Worm (Caenorhabditis elegans) whole organism, early embryonic: ENCODE measurements around the gene nhr-68.

Source experiments
- B0310.2 ChIP-seq: sonication (generic microtip); optimal IDR thresholded peaks from 2 replicates; lab custom pipeline; 2016; ENCODE audit warnings: mild to moderate bottlenecking, missing genetic modification characterization, missing compliant biosample characterization
- F13C5.2 ChIP-seq: sonication (generic microtip); optimal IDR thresholded peaks from 2 replicates; lab custom pipeline; 2017; ENCODE audit warnings: mild to moderate bottlenecking, missing genetic modification characterization, inconsistent platforms, missing compliant biosample characterization
- aly-1 ChIP-seq: sonication (generic microtip); optimal IDR thresholded peaks from 2 replicates; lab custom pipeline; 2016; ENCODE audit warnings: missing genetic modification characterization, missing compliant biosample characterization
- ama-1 ChIP-seq: fragments of 150-350 bp; optimal IDR thresholded peaks from 2 replicates; lab custom pipeline; 2014
- ceh-13 ChIP-seq: fragments of 200-800 bp; sonication (Bioruptor generic); optimal IDR thresholded peaks from 2 replicates; lab custom pipeline; 2018; ENCODE audit warnings: mild to moderate bottlenecking, missing genetic modification characterization, missing compliant biosample characterization
- ceh-36 ChIP-seq: sonication (generic microtip); optimal IDR thresholded peaks from 2 replicates; lab custom pipeline; 2016; ENCODE audit warnings: missing genetic modification characterization, inconsistent platforms, missing compliant biosample characterization
- ets-7 ChIP-seq: sonication (generic microtip); optimal IDR thresholded peaks from 2 replicates; lab custom pipeline; 2016; ENCODE audit warnings: missing genotype, missing genetic modification characterization, missing compliant biosample characterization
- flt-1 ChIP-seq: fragments of 200-800 bp; sonication (Bioruptor generic); IDR thresholded peaks from 2 replicates; pipeline ENCODE4 v1.3.6; 2022; ENCODE audit warnings: missing genetic modification characterization, missing compliant biosample characterization
- hmbx-1 ChIP-seq: sonication (generic microtip); optimal IDR thresholded peaks from 2 replicates; lab custom pipeline; 2016; ENCODE audit warnings: mild to moderate bottlenecking, missing genetic modification characterization, missing compliant biosample characterization
- hmg-4 ChIP-seq: fragments of 200-800 bp; sonication (Bioruptor generic); optimal IDR thresholded peaks from 2 replicates; lab custom pipeline; 2018; ENCODE audit warnings: mild to moderate bottlenecking, missing genetic modification characterization, missing compliant biosample characterization
- hnd-1 ChIP-seq: sonication (generic microtip); optimal IDR thresholded peaks from 2 replicates; lab custom pipeline; 2016; ENCODE audit warnings: missing genetic modification characterization, missing compliant biosample characterization
- pes-1 ChIP-seq: fragments of 200-800 bp; sonication (Bioruptor generic); IDR thresholded peaks from 2 replicates; pipeline ENCODE4 v1.3.6; 2022; ENCODE audit warnings: missing genetic modification reagents, missing genetic modification characterization, missing compliant biosample characterization
- scrt-1 ChIP-seq: fragments of 200-800 bp; sonication (Bioruptor generic); IDR thresholded peaks from 2 replicates; pipeline ENCODE4 v1.3.6; 2022; ENCODE audit warnings: missing genetic modification characterization, missing compliant biosample characterization
- sea-1 ChIP-seq: fragments of 200-800 bp; sonication (Bioruptor generic); conservative IDR thresholded peaks from 2 replicates; pipeline ENCODE4 v1.3.6; 2022; ENCODE audit warnings: missing genetic modification characterization, missing compliant biosample characterization
- tbx-11 ChIP-seq: fragments of 200-800 bp; sonication (Bioruptor generic); IDR thresholded peaks from 2 replicates; pipeline ENCODE4 v1.3.6; 2022; ENCODE audit warnings: missing genetic modification characterization, missing compliant biosample characterization
- tbx-37 ChIP-seq: fragments of 200-800 bp; sonication (Bioruptor generic); conservative IDR thresholded peaks from 2 replicates; pipeline ENCODE4 v1.3.6; 2022; ENCODE audit warnings: missing genetic modification reagents, missing genetic modification characterization, missing compliant biosample characterization
- tra-4 ChIP-seq: sonication (generic microtip); optimal IDR thresholded peaks from 2 replicates; lab custom pipeline; 2017; ENCODE audit warnings: missing genetic modification characterization, missing compliant biosample characterization

The nhr-68 gene

ce11 chrV:11605227-11605626, 32.0 kb downstream of the nhr-68 start:
- TF ChIP-seq F13C5.2 (tag; lab: Kevin White, UChicago) (no peak), hmg-4 (GFP tag; lab: Kevin White, UChicago) (no peak), ama-1 (lab: Kevin White, UChicago) (no peak), hmbx-1 (no peak), ceh-36 (tag; lab: Kevin White, UChicago) (no peak), pes-1 (GFP tag; lab: Robert Waterston, UW) (no peak), flt-1 (GFP tag; lab: Robert Waterston, UW) (no peak), tbx-37 (no peak)

- TF ChIP-seq ama-1 (lab: Kevin White, UChicago), result no peak
- TF ChIP-seq sea-1 (GFP tag; lab: Robert Waterston, UW), result no peak
- no peak for TF ChIP-seq ceh-36 (tag; lab: Kevin White, UChicago)
- TF ChIP-seq hmg-4 (GFP tag; lab: Kevin White, UChicago), result no peak
- TF ChIP-seq flt-1 (GFP tag; lab: Robert Waterston, UW), result no peak
- no peak for TF ChIP-seq tra-4 (tag; lab: Kevin White, UChicago)
- no peak for TF ChIP-seq hnd-1 (tag; lab: Kevin White, UChicago)
- TF ChIP-seq aly-1 (tag; lab: Kevin White, UChicago), result no peak
- no peak for TF ChIP-seq B0310.2 (tag; lab: Kevin White, UChicago)
- no peak for TF ChIP-seq pes-1 (GFP tag; lab: Robert Waterston, UW)
- TF ChIP-seq tbx-37, result no peak
Observed at ce11 chrV:11606424-11606823, 33.2 kb downstream of the nhr-68 start, which contains the start of gene idpp-16. Gene idpp-16 (minus strand): TSS chrV:11606524.

- TF ChIP-seq flt-1 (GFP tag; lab: Robert Waterston, UW), result no peak
- TF ChIP-seq ama-1 (lab: Kevin White, UChicago), result no peak
- no peak for TF ChIP-seq tbx-37
- no peak for TF ChIP-seq ceh-36 (tag; lab: Kevin White, UChicago)
- no peak for TF ChIP-seq scrt-1
- no peak for TF ChIP-seq hmg-4 (GFP tag; lab: Kevin White, UChicago)
- no peak for TF ChIP-seq ets-7 (tag; lab: Kevin White, UChicago)
- no peak for TF ChIP-seq B0310.2 (tag; lab: Kevin White, UChicago)
- TF ChIP-seq hnd-1 (tag; lab: Kevin White, UChicago), result no peak
- no peak for TF ChIP-seq aly-1 (tag; lab: Kevin White, UChicago)
- TF ChIP-seq hmbx-1, result no peak
- TF ChIP-seq ceh-13, result no peak
- TF ChIP-seq tbx-11 (GFP tag; lab: Robert Waterston, UW), result no peak
- TF ChIP-seq sea-1 (GFP tag; lab: Robert Waterston, UW), result no peak
- no peak for TF ChIP-seq pes-1 (GFP tag; lab: Robert Waterston, UW)
Observed at ce11 chrV:11610049-11610448, 36.8 kb downstream of the nhr-68 start, which contains the start of gene piit-1. Gene piit-1 (minus strand): TSS chrV:11610149.

ce11 chrV:11610481-11610880, 37.2 kb downstream of the nhr-68 start, which contains the start of gene sas-5:
Gene sas-5 (plus strand): TSS chrV:11610737.
- no peak for TF ChIP-seq ama-1 (lab: Kevin White, UChicago)
- peak; percentile 81 for TF ChIP-seq hmg-4 (GFP tag; lab: Kevin White, UChicago)
- peak; percentile 51 for TF ChIP-seq ceh-36 (tag; lab: Kevin White, UChicago)
- no peak; the same call in 1 of the 2 replicates for TF ChIP-seq flt-1 (GFP tag; lab: Robert Waterston, UW)
- peak; percentile 82 for TF ChIP-seq tbx-37
- TF ChIP-seq B0310.2 (tag; lab: Kevin White, UChicago), result peak; percentile 64
- peak; percentile 88 for TF ChIP-seq pes-1 (GFP tag; lab: Robert Waterston, UW)
- peak; percentile 59 for TF ChIP-seq tra-4 (tag; lab: Kevin White, UChicago)
- peak; percentile 57 for TF ChIP-seq ceh-13
- no peak; the same call in 1 of the 2 replicates for TF ChIP-seq scrt-1
- peak; percentile 38 for TF ChIP-seq ets-7 (tag; lab: Kevin White, UChicago)
- peak; percentile 83 for TF ChIP-seq sea-1 (GFP tag; lab: Robert Waterston, UW)
- TF ChIP-seq F13C5.2 (tag; lab: Kevin White, UChicago), result peak; percentile 92
- TF ChIP-seq hmbx-1, result peak; percentile 8
- TF ChIP-seq tbx-11 (GFP tag; lab: Robert Waterston, UW), result peak; percentile 73
- peak; percentile 65 for TF ChIP-seq hnd-1 (tag; lab: Kevin White, UChicago)
- peak; percentile 54 for TF ChIP-seq aly-1 (tag; lab: Kevin White, UChicago)

- no peak for TF ChIP-seq ama-1 (lab: Kevin White, UChicago)
- no peak for TF ChIP-seq tra-4 (tag; lab: Kevin White, UChicago)
- TF ChIP-seq hnd-1 (tag; lab: Kevin White, UChicago), result no peak
- no peak for TF ChIP-seq pes-1 (GFP tag; lab: Robert Waterston, UW)
- no peak for TF ChIP-seq tbx-37
- no peak for TF ChIP-seq ets-7 (tag; lab: Kevin White, UChicago)
- no peak for TF ChIP-seq ceh-36 (tag; lab: Kevin White, UChicago)
- TF ChIP-seq scrt-1, result no peak
- no peak for TF ChIP-seq aly-1 (tag; lab: Kevin White, UChicago)
Observed at ce11 chrV:11613007-11613406, 39.8 kb downstream of the nhr-68 start, which contains the start of gene tag-290. Gene tag-290 (plus strand): TSS chrV:11613307.

- no peak for TF ChIP-seq pes-1 (GFP tag; lab: Robert Waterston, UW)
- TF ChIP-seq tbx-37, result no peak
- TF ChIP-seq hnd-1 (tag; lab: Kevin White, UChicago), result no peak
- TF ChIP-seq ceh-13, result no peak
- TF ChIP-seq flt-1 (GFP tag; lab: Robert Waterston, UW), result no peak
- TF ChIP-seq hmbx-1, result no peak
- no peak for TF ChIP-seq aly-1 (tag; lab: Kevin White, UChicago)
- no peak for TF ChIP-seq B0310.2 (tag; lab: Kevin White, UChicago)
- TF ChIP-seq sea-1 (GFP tag; lab: Robert Waterston, UW), result no peak
- TF ChIP-seq scrt-1, result no peak
- no peak for TF ChIP-seq ama-1 (lab: Kevin White, UChicago)
- no peak for TF ChIP-seq hmg-4 (GFP tag; lab: Kevin White, UChicago)
- no peak for TF ChIP-seq tbx-11 (GFP tag; lab: Robert Waterston, UW)
- no peak for TF ChIP-seq ets-7 (tag; lab: Kevin White, UChicago)
Observed at ce11 chrV:11614805-11615497, 41.7 kb downstream of the nhr-68 start.
